Fruit fly (Drosophila melanogaster) whole organism, prepupa: ENCODE data around the gene sip3.

ENCODE experiments used
- CG11762 ChIP-seq: fragments of 200-800 bp; sonication (Bioruptor generic); optimal IDR thresholded peaks from 3 replicates; lab custom pipeline; 2016; ENCODE audit warnings: missing biosample characterization, missing genetic modification characterization; ENCODE audit not compliant: insufficient read depth
- Eip78C ChIP-seq: fragments of 200-800 bp; sonication (Bioruptor generic); peaks from one replicate; lab custom pipeline; 2016; ENCODE audit warnings: missing biosample characterization, missing genetic modification characterization
- Gug ChIP-seq: fragments of 200-800 bp; sonication (Bioruptor generic); IDR thresholded peaks from 2 replicates; pipeline ENCODE4 v1.3.6; 2022; ENCODE audit warnings: missing biosample characterization, missing genetic modification characterization
- Hr38 ChIP-seq: sonication (Bioruptor generic); optimal IDR thresholded peaks from 2 replicates; lab custom pipeline; 2016; ENCODE audit warnings: missing biosample characterization, missing genetic modification characterization
- Sox102F ChIP-seq: fragments of 200-800 bp; sonication (Bioruptor generic); optimal IDR thresholded peaks from 2 replicates; lab custom pipeline; 2016; ENCODE audit warnings: missing biosample characterization, mild to moderate bottlenecking, missing genetic modification characterization

dm6 chr3R:31761529-31762009 is 10.4 kb upstream of the sip3 start, which contains the start of gene Smvt:
- TF ChIP-seq Eip78C (no peak), Hr38 (GFP tag; lab: Kevin White, UChicago) (no peak), Gug (GFP tag; lab: Robert Waterston, UW) (no peak), CG11762 (GFP tag; lab: Kevin White, UChicago) (no peak), Sox102F (GFP tag; lab: Kevin White, UChicago) (no peak)
